Worm (Caenorhabditis elegans) whole organism, L4 larva: ENCODE measurements around the gene gyg-1.

Experiments used
- D1046.2 ChIP-seq: fragments of 200-800 bp; sonication (Bioruptor generic); IDR thresholded peaks from 2 replicates; pipeline ENCODE4 v1.3.6; 2022; ENCODE audit warnings: missing genetic modification characterization, missing compliant biosample characterization
- F26F4.8 ChIP-seq: fragments of 200-800 bp; sonication (Bioruptor generic); conservative IDR thresholded peaks from 2 replicates; pipeline ENCODE4 v1.3.6; 2022; ENCODE audit warnings: missing genetic modification characterization, missing compliant biosample characterization
- F49E8.2 ChIP-seq: sonication (generic microtip); optimal IDR thresholded peaks from 2 replicates; lab custom pipeline; 2016; ENCODE audit warnings: missing compliant biosample characterization, mild to moderate bottlenecking, missing genetic modification characterization, borderline replicate concordance
- Y75B8A.6 ChIP-seq: fragments of 200-800 bp; sonication (Bioruptor generic); IDR thresholded peaks from 2 replicates; pipeline ENCODE4 v1.3.6; 2022; ENCODE audit warnings: missing genetic modification reagents, missing genetic modification characterization, missing compliant biosample characterization
- ama-1 ChIP-seq: fragments of 150-350 bp; optimal IDR thresholded peaks from 2 replicates; lab custom pipeline; 2014; ENCODE audit warnings: inconsistent platforms, mixed read lengths
- attf-4 ChIP-seq: sonication (generic microtip); optimal IDR thresholded peaks from 3 replicates; lab custom pipeline; 2017; ENCODE audit warnings: missing biosample characterization, missing genetic modification characterization
- ceh-28 ChIP-seq: fragments of 150-350 bp; optimal IDR thresholded peaks from 2 replicates; lab custom pipeline; 2014; ENCODE audit warnings: missing biosample characterization, missing genetic modification reagents, missing genetic modification characterization
- ceh-32 ChIP-seq: sonication (generic microtip); optimal IDR thresholded peaks from 2 replicates; lab custom pipeline; 2016; ENCODE audit warnings: mild to moderate bottlenecking, missing genetic modification characterization, missing compliant biosample characterization; ENCODE audit not compliant: poor library complexity
- daf-16 ChIP-seq, 3 experiments: sonication (generic microtip); optimal IDR thresholded peaks; 2 replicates each; lab custom pipeline; 2016 to 2017; ENCODE audit warnings: missing genetic modification characterization in 3 of 3, missing genetic modification reagents in 3 of 3, mild to moderate bottlenecking in 2 of 3, missing compliant biosample characterization in 2 of 3, missing biosample characterization in 1 of 3, moderate library complexity in 1 of 3
- dmd-6 ChIP-seq: fragments of 200-800 bp; sonication (Bioruptor generic); IDR thresholded peaks from 2 replicates; pipeline ENCODE4 v1.3.6; 2022; ENCODE audit warnings: missing genetic modification reagents, missing genetic modification characterization, missing compliant biosample characterization
- dve-1 ChIP-seq: sonication (generic microtip); optimal IDR thresholded peaks from 2 replicates; lab custom pipeline; 2017; ENCODE audit warnings: antibody characterized with exemption, mild to moderate bottlenecking, missing genetic modification characterization, missing compliant biosample characterization; ENCODE audit not compliant: insufficient read depth
- gei-8 ChIP-seq: fragments of 200-800 bp; sonication (Bioruptor generic); optimal IDR thresholded peaks from 2 replicates; lab custom pipeline; 2018; ENCODE audit warnings: mild to moderate bottlenecking, missing genetic modification characterization, missing compliant biosample characterization
- hlh-11 ChIP-seq: fragments of 200-800 bp; sonication (Bioruptor generic); optimal IDR thresholded peaks from 2 replicates; lab custom pipeline; 2018; ENCODE audit warnings: mild to moderate bottlenecking, missing genetic modification characterization, missing compliant biosample characterization
- hlh-30 ChIP-seq: sonication (generic microtip); optimal IDR thresholded peaks from 2 replicates; lab custom pipeline; 2017; ENCODE audit warnings: antibody characterized with exemption, mild to moderate bottlenecking, missing genetic modification characterization, missing compliant biosample characterization; ENCODE audit not compliant: insufficient read depth
- hmg-1.1 ChIP-seq: fragments of 200-800 bp; sonication (Bioruptor generic); IDR thresholded peaks from 2 replicates; pipeline ENCODE4 v1.3.6; 2022; ENCODE audit warnings: missing genetic modification reagents, missing genetic modification characterization, missing compliant biosample characterization
- jun-1 ChIP-seq: fragments of 150-350 bp; optimal IDR thresholded peaks from 2 replicates; lab custom pipeline; 2014; ENCODE audit warnings: missing biosample characterization, missing genetic modification reagents, missing genetic modification characterization
- lin-15B ChIP-seq: fragments of 150-350 bp; sonication (generic microtip); optimal IDR thresholded peaks from 3 replicates; lab custom pipeline; 2014; ENCODE audit warnings: missing biosample characterization, missing genetic modification characterization
- lir-3 ChIP-seq: sonication (generic microtip); optimal IDR thresholded peaks from 2 replicates; lab custom pipeline; 2016; ENCODE audit warnings: mild to moderate bottlenecking, missing genetic modification characterization, missing compliant biosample characterization
- madf-9 ChIP-seq: fragments of 200-800 bp; sonication (Bioruptor generic); conservative IDR thresholded peaks from 2 replicates; pipeline ENCODE4 v1.3.6; 2022; ENCODE audit warnings: missing genetic modification reagents, missing genetic modification characterization, missing compliant biosample characterization
- mes-2 ChIP-seq: sonication (generic microtip); optimal IDR thresholded peaks from 2 replicates; lab custom pipeline; 2016; ENCODE audit warnings: missing genotype, mild to moderate bottlenecking, missing genetic modification characterization, missing compliant biosample characterization; ENCODE audit not compliant: poor library complexity, severe bottlenecking
- mxl-3 ChIP-seq: fragments of 200-800 bp; sonication (Bioruptor generic); optimal IDR thresholded peaks from 2 replicates; lab custom pipeline; 2018; ENCODE audit warnings: mild to moderate bottlenecking, missing genetic modification characterization, missing compliant biosample characterization
- nhr-10 ChIP-seq: fragments of 150-350 bp; optimal IDR thresholded peaks from 2 replicates; lab custom pipeline; 2014; ENCODE audit warnings: missing biosample characterization, missing genetic modification characterization
- nhr-102 ChIP-seq: sonication (generic microtip); optimal IDR thresholded peaks from 2 replicates; lab custom pipeline; 2016; ENCODE audit warnings: mild to moderate bottlenecking, missing genetic modification characterization, moderate library complexity, missing compliant biosample characterization
- nhr-111 ChIP-seq: fragments of 200-800 bp; sonication (Bioruptor generic); optimal IDR thresholded peaks from 2 replicates; lab custom pipeline; 2018; ENCODE audit warnings: mild to moderate bottlenecking, missing genetic modification characterization, missing compliant biosample characterization
- nhr-28 ChIP-seq: fragments of 150-350 bp; optimal IDR thresholded peaks from 2 replicates; lab custom pipeline; 2014; ENCODE audit warnings: missing biosample characterization, missing genetic modification characterization
- nhr-41 ChIP-seq: fragments of 200-800 bp; sonication (Bioruptor generic); IDR thresholded peaks from 2 replicates; pipeline ENCODE4 v1.3.6; 2022; ENCODE audit warnings: missing genetic modification reagents, missing genetic modification characterization, missing compliant biosample characterization
- nhr-6 ChIP-seq: fragments of 150-350 bp; optimal IDR thresholded peaks from 2 replicates; lab custom pipeline; 2014; ENCODE audit warnings: missing biosample characterization, missing genetic modification characterization
- nhr-77 ChIP-seq: fragments of 150-350 bp; optimal IDR thresholded peaks from 2 replicates; lab custom pipeline; 2014; ENCODE audit warnings: missing biosample characterization, missing genetic modification characterization
- pha-4 ChIP-seq, 2 experiments: fragments of 150-350 bp in 1 of 2; fragments of 200-800 bp in 1 of 2; sonication (Bioruptor generic) in 1 of 2; IDR thresholded peaks in 1 of 2; optimal IDR thresholded peaks in 1 of 2; 2 replicates each; pipeline versions ENCODE4 v1.3.6 to Lab custom; 2014 to 2022; ENCODE audit warnings: missing genetic modification characterization in 2 of 2, missing genetic modification reagents in 2 of 2, missing biosample characterization in 1 of 2, missing compliant biosample characterization in 1 of 2
- php-3 ChIP-seq: fragments of 200-800 bp; sonication (Bioruptor generic); IDR thresholded peaks from 2 replicates; pipeline ENCODE4 v1.3.6; 2022; ENCODE audit warnings: missing genetic modification reagents, missing genetic modification characterization, missing compliant biosample characterization
- pqm-1 ChIP-seq: sonication (generic microtip); optimal IDR thresholded peaks from 2 replicates; lab custom pipeline; 2017; ENCODE audit warnings: missing biosample characterization, missing genetic modification characterization
- rbr-2 ChIP-seq: sonication (generic microtip); optimal IDR thresholded peaks from 2 replicates; lab custom pipeline; 2016; ENCODE audit warnings: missing genotype, missing genetic modification characterization, missing compliant biosample characterization
- saeg-2 ChIP-seq: fragments of 200-800 bp; sonication (Bioruptor generic); IDR thresholded peaks from 2 replicates; pipeline ENCODE4 v1.3.6; 2022; ENCODE audit warnings: missing genetic modification reagents, missing genetic modification characterization, missing compliant biosample characterization
- set-16 ChIP-seq: fragments of 200-800 bp; sonication (Bioruptor generic); IDR thresholded peaks from 2 replicates; pipeline ENCODE4 v1.3.6; 2022; ENCODE audit warnings: missing genetic modification reagents, missing genetic modification characterization, missing compliant biosample characterization
- skn-1 ChIP-seq: fragments of 150-350 bp; optimal IDR thresholded peaks from 2 replicates; lab custom pipeline; 2014; ENCODE audit warnings: missing biosample characterization, missing genetic modification characterization
- snpc-4 ChIP-seq: fragments of 150-350 bp; optimal IDR thresholded peaks from 2 replicates; lab custom pipeline; 2014; ENCODE audit warnings: missing biosample characterization, missing genetic modification characterization
- spr-3 ChIP-seq: fragments of 200-800 bp; sonication (Bioruptor generic); optimal IDR thresholded peaks from 2 replicates; lab custom pipeline; 2018; ENCODE audit warnings: mild to moderate bottlenecking, missing genetic modification characterization, missing compliant biosample characterization
- tag-97 ChIP-seq: fragments of 200-800 bp; sonication (Bioruptor generic); IDR thresholded peaks from 2 replicates; pipeline ENCODE4 v1.3.6; 2022; ENCODE audit warnings: missing genetic modification characterization, missing compliant biosample characterization
- unc-62 ChIP-seq, 3 experiments: fragments of 150-350 bp in 1 of 3; sonication (generic microtip); optimal IDR thresholded peaks in 2 of 3; peaks in 1 of 3; 1 replicate in 1 of 3; 2 replicates in 2 of 3; lab custom pipeline; 2014 to 2017; ENCODE audit warnings: missing biosample characterization in 3 of 3, missing genetic modification characterization in 3 of 3, missing genetic modification reagents in 3 of 3, missing genotype in 1 of 3
- zag-1 ChIP-seq: fragments of 150-350 bp; optimal IDR thresholded peaks from 2 replicates; lab custom pipeline; 2014; ENCODE audit warnings: missing biosample characterization, missing genetic modification characterization
- zfp-3 ChIP-seq: fragments of 200-800 bp; sonication (Bioruptor generic); conservative IDR thresholded peaks from 2 replicates; pipeline ENCODE4 v1.3.6; 2022; ENCODE audit warnings: missing genetic modification reagents, missing genetic modification characterization, missing compliant biosample characterization

Gene gyg-1

ce11 chrX:3500903-3501302 lies 36.5 kb upstream of the gyg-1 start:
- TF ChIP-seq nhr-77 (tag; lab: Kevin White, UChicago) (peak; percentile 21), nhr-10 (tag; lab: Kevin White, UChicago) (no peak), pqm-1 (tag; lab: Kevin White, UChicago) (peak; percentile 99), F26F4.8 (no peak), hlh-30 (peak; percentile 25), nhr-41 (GFP tag; lab: Robert Waterston, UW) (no peak), attf-4 (tag; lab: Kevin White, UChicago) (no peak), tag-97 (GFP tag; lab: Robert Waterston, UW) (no peak), ceh-28 (tag; lab: Kevin White, UChicago) (no peak), zag-1 (tag; lab: Kevin White, UChicago) (no peak), pha-4 (GFP tag; IDR thresholded peaks at IDR 0.05; lab: Robert Waterston, UW) (no peak), pha-4 (tag; optimal IDR thresholded peaks at IDR 0.05; lab: Kevin White, UChicago) (no peak), F49E8.2 (tag; lab: Kevin White, UChicago) (no peak), saeg-2 (GFP tag; lab: Robert Waterston, UW) (no peak), D1046.2 (GFP tag; lab: Robert Waterston, UW) (no peak), ceh-32 (no peak), zfp-3 (GFP tag; lab: Robert Waterston, UW) (no peak), skn-1 (tag; lab: Kevin White, UChicago) (no peak), mxl-3 (GFP tag; lab: Kevin White, UChicago) (peak; percentile 49), dve-1 (tag; lab: Kevin White, UChicago) (peak; percentile 65), nhr-111 (no peak), hlh-11 (tag; lab: Kevin White, UChicago) (peak; percentile 73), nhr-102 (tag; lab: Kevin White, UChicago) (no peak), snpc-4 (no peak), spr-3 (GFP tag; lab: Kevin White, UChicago) (no peak), set-16 (GFP tag; lab: Robert Waterston, UW) (no peak), dmd-6 (GFP tag; lab: Robert Waterston, UW) (peak; percentile 76), ama-1 (lab: Kevin White, UChicago) (no peak), lir-3 (tag; lab: Kevin White, UChicago) (no peak), gei-8 (GFP tag; lab: Kevin White, UChicago) (no peak), jun-1 (tag; lab: Kevin White, UChicago) (no peak), hmg-1.1 (no peak), nhr-28 (tag; lab: Kevin White, UChicago) (peak; percentile 71), madf-9 (GFP tag; lab: Robert Waterston, UW) (no peak), mes-2 (peak; percentile 37), rbr-2 (tag; lab: Kevin White, UChicago) (no peak), nhr-6 (tag; lab: Kevin White, UChicago) (no peak), daf-16 (GFP tag; optimal IDR thresholded peaks at IDR 0.05; lab: Kevin White, UChicago) (no peak), daf-16 (tag; optimal IDR thresholded peaks at IDR 0.05; lab: Kevin White, UChicago) (peak; percentile 61), lin-15B (tag; lab: Kevin White, UChicago) (no peak), php-3 (GFP tag; lab: Robert Waterston, UW) (0 out of 2 replicates have a peak, but pooled peaks have one; percentile 35)

DNA sequence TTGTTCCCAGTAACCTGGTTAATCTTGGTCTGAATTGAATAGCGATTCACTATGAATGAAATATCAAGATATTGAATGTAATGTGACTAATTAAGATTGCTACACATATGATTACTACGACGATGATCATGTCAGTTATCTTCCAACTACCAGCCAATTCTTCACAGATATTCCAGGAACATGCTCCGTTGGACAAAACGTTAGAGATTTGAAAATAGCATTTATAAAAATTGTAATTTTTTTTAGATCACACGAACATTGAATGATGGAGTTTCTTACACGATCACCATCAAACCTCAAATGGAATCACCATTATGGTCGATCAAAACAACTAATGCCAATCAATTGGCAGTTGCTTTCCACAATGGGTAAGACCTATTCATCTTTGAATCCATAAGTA lies 34.4 kb upstream of the gyg-1 start:
- no peak for TF ChIP-seq Y75B8A.6 (GFP tag; lab: Robert Waterston, UW)
- peak in 1 of 2 experiments; percentile 93 for TF ChIP-seq unc-62 (GFP tag; optimal IDR thresholded peaks at IDR 0.05 in 1 of 2; lab: Kevin White, UChicago)
- no peak for TF ChIP-seq unc-62 (tag; optimal IDR thresholded peaks at IDR 0.05; lab: Kevin White, UChicago)
